Fruit fly (Drosophila melanogaster) S2 (cell line): ENCODE results near the gene CG7968.

Experiments
- CG8478 ChIP-seq: fragments of >200 bp; optimal IDR thresholded peaks from 2 replicates; lab custom pipeline; 2018
- CTCF ChIP-seq, 2 experiments: fragments of >200 bp; optimal IDR thresholded peaks; 2 replicates each; lab custom pipeline; 2018

DNA sequence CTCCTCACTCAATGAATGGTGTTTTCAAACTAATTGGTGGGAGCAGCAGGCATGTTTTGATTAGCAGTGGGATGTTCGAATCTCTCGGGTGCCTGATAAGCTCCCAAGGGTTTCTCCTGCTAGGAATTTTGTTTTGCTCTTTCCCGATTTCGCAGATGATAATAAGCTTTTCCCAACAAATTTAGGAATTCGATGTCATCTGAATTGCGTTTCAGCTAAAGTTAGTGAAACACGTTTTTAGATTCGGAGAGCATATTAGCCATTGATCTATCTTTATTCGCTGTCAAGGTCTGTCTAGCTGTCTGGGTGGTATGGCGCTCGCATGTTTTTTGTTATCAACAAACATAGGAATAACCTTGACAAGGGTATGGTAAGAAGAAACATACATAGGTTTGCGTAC, 7.7 kb upstream of the CG7968 start, which contains the start of gene CG33307:
- TF ChIP-seq CTCF (optimal IDR thresholded peaks at IDR 0.05; lab: Kevin White, UChicago) = no peak
- TF ChIP-seq CG8478 = no peak
